Worm (Caenorhabditis elegans): ENCODE measurements around the gene C38H2.3.

DNA sequence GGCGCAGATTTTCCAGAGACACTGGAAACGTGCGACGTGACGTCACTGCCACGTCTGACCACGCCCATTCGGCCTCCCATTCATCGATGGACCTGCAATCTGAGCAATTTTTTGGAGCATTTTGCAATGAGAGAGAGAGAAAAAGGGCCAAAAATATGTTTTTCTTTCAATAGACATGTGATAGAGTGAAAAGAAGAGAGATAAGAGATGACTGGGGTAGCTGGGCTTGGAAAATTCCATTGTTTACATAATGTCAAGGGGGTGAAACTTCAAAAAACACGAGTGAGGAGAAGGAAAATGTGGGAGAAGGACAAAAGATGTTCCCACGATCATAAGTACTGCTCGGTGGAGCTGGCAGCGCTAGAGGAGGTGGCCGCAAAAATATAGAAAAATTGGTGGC is 9.6 kb upstream of the C38H2.3 start, which contains the start of gene M03C11.1:
- TF ChIP-seq pha-4 (tag; optimal IDR thresholded peaks at IDR 0.05) (no peak), lsy-2 (tag; optimal IDR thresholded peaks at IDR 0.05) (no peak), unc-62 (GFP tag; optimal IDR thresholded peaks at IDR 0.05) (no peak), nhr-76 (tag; optimal IDR thresholded peaks at IDR 0.05) (no peak), nhr-237 (tag; optimal IDR thresholded peaks at IDR 0.05) (no peak), mep-1 (tag; optimal IDR thresholded peaks at IDR 0.05) (no peak), nhr-2 (tag; optimal IDR thresholded peaks at IDR 0.05) (no peak), snpc-4 (tag; optimal IDR thresholded peaks at IDR 0.05) (no peak), ces-1 (GFP tag; optimal IDR thresholded peaks at IDR 0.05) (no peak), nhr-12 (tag; optimal IDR thresholded peaks at IDR 0.05) (no peak), unc-39 (tag; optimal IDR thresholded peaks at IDR 0.05) (no peak)
